Fruit fly (Drosophila melanogaster) ovary, adult (tissue): ENCODE results near the gene Rtca.
A peak's percentile ranks its signal among the peaks of the same experiment; 100 is the strongest.

Experiments used
- CG17801 ChIP-seq: fragments of 200-800 bp; optimal IDR thresholded peaks from 2 replicates; lab custom pipeline; 2019; ENCODE audit warnings: missing biosample characterization, mild to moderate bottlenecking, missing genetic modification characterization, moderate library complexity; ENCODE audit not compliant: partially characterized antibody

Gene Rtca

dm6 chrX:2048778-2049686 lies 23.2 kb upstream of the Rtca start:
- no peak for TF ChIP-seq CG17801 (GFP tag; lab: Kevin White, UChicago)

dm6 chrX:2050070-2050899 lies 21.9 kb upstream of the Rtca start, which contains the start of gene moody:
Gene moody, minus strand, starts transcription at chrX:2050120.
- TF ChIP-seq CG17801 (GFP tag; lab: Kevin White, UChicago) = peak; percentile 98

DNA sequence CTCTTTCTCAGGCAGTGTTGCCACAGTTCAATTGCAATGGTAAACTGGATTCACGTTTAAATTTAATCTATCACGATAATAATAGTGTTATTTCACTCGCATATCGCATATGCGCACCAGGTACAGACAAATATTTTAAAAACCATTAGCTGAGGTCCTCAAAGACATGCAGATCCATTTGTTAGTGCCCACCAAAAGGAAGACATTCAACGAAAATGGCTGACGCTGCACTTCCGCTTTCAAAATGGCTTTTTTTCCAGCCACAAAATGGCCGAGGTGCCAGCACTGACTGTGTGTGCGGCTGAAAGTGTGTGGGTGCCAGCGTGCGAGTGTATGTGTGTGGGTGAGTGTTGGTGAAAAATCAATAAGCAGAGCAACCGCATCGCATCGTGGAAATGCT lies 11.1 kb upstream of the Rtca start:
- TF ChIP-seq CG17801 (GFP tag; lab: Kevin White, UChicago) = no peak

DNA sequence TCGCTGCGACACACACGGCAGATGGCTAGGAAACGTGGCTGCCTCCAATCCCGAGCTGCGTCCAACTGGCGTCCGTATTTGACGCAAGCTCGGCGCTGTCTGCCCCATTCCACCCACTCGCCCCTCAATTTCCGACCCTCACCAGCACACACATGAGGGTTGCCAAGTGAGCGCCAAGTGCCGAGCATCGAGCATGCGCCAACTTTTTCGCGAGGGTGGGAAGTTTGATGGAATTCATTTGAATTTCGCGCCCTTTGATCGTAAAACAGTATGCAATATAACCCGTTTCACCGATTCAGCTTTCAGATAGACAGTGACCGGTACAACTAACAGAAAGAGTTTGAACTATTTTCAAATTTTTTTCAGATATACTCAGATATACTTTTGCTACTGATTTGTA lies 10.4 kb upstream of the Rtca start, which contains the start of gene Sik2:
Gene Sik2, minus strand, starts transcription at position 67 of the 400 bp plus-strand sequence.
- no peak for TF ChIP-seq CG17801 (GFP tag; lab: Kevin White, UChicago)

dm6 chrX:2065073-2065472 lies 7.1 kb upstream of the Rtca start, which contains the start of gene CG4281:
Gene CG4281, minus strand, starts transcription at chrX:2065142.
- TF ChIP-seq CG17801 (GFP tag; lab: Kevin White, UChicago) = peak; percentile 59

DNA sequence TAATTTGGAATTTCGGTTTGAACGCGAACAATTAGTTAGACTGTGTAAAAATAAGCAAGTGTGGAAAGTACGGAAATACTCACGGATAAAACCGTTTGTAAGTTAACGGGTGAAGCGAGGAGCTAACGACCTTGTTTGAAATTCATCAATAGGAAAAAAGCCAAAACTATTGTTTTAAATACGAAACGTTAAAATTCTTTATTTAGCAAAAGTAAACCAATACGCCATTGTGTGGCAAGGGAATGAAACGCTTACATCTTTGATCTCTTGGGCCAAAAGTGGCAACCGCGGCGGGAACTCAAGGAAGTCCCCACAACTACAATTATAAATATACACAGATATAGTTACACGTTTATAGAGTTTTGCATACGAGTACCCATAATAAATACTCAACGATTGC lies 6.0 kb upstream of the Rtca start, which contains the start of gene CG14054:
Gene CG14054, minus strand, starts transcription at position 101 of the 400 bp plus-strand sequence.
- no peak for TF ChIP-seq CG17801 (GFP tag; lab: Kevin White, UChicago)

- no peak for TF ChIP-seq CG17801 (GFP tag; lab: Kevin White, UChicago)
Observed at dm6 chrX:2068292-2068691, 3.9 kb upstream of the Rtca start, which contains the start of gene CG4194. Gene CG4194, plus strand, starts transcription at chrX:2068592.

- TF ChIP-seq CG17801 (GFP tag; lab: Kevin White, UChicago) = peak; percentile 22
Observed at dm6 chrX:2069787-2070707, 2.2 kb upstream of the Rtca start.

- peak; percentile 72 for TF ChIP-seq CG17801 (GFP tag; lab: Kevin White, UChicago)
Observed at dm6 chrX:2070708-2071063, 1.5 kb upstream of the Rtca start.

- TF ChIP-seq CG17801 (GFP tag; lab: Kevin White, UChicago) = peak; percentile 55
Observed at dm6 chrX:2073325-2073724, 1.1 kb downstream of the Rtca start, which contains the start of gene CG4199. Gene CG4199, minus strand, starts transcription at chrX:2073483.

- peak; percentile 77 for TF ChIP-seq CG17801 (GFP tag; lab: Kevin White, UChicago)
Observed at dm6 chrX:2075846-2076377, 3.7 kb downstream of the Rtca start, which contains the start of gene CG4045. Gene CG4045, minus strand, starts transcription at chrX:2075900.

dm6 chrX:2076412-2077357 lies 4.5 kb downstream of the Rtca start, which contains the start of gene CG4025:
Gene CG4025, plus strand, starts transcription at chrX:2076966.
- no peak for TF ChIP-seq CG17801 (GFP tag; lab: Kevin White, UChicago)
